Fruit fly (Drosophila melanogaster): Measurements from ENCODE around the gene DopEcR.

The DopEcR gene

dm6 chr3L:4328048-4328447 is 52.1 kb downstream of the DopEcR start:
- TF ChIP-seq Ets96B (tag; optimal IDR thresholded peaks at IDR 0.05) (no peak), Eip78C (GFP tag) (no peak), Smox (GFP tag; optimal IDR thresholded peaks at IDR 0.05) (no peak), CG8119 (GFP tag; IDR thresholded peaks at IDR 0.05) (no peak), CG3919 (GFP tag; optimal IDR thresholded peaks at IDR 0.05) (no peak), Eip93F (GFP tag; optimal IDR thresholded peaks at IDR 0.05) (no peak), dsx (GFP tag; optimal IDR thresholded peaks at IDR 0.05; ENCODE audit: poor library complexity, severe bottlenecking) (no peak), CG11294 (GFP tag; IDR thresholded peaks at IDR 0.05) (no peak), fkh (GFP tag; optimal IDR thresholded peaks at IDR 0.05) (no peak), net (GFP tag; optimal IDR thresholded peaks at IDR 0.05) (no peak), CG8632 (GFP tag; optimal IDR thresholded peaks at IDR 0.05) (no peak), svp (GFP tag) (no peak), topi (GFP tag; optimal IDR thresholded peaks at IDR 0.05) (no peak), CG6792 (GFP tag; optimal IDR thresholded peaks at IDR 0.05) (no peak), lz (GFP tag; optimal IDR thresholded peaks at IDR 0.05) (no peak), OdsH (GFP tag; optimal IDR thresholded peaks at IDR 0.05) (no peak), CG10669 (GFP tag; optimal IDR thresholded peaks at IDR 0.05) (no peak)

- no peak for TF ChIP-seq Smox (GFP tag; optimal IDR thresholded peaks at IDR 0.05)
- no peak for TF ChIP-seq net (GFP tag; optimal IDR thresholded peaks at IDR 0.05)
- TF ChIP-seq Eip75B (GFP tag; optimal IDR thresholded peaks at IDR 0.05): no peak
- no peak for TF ChIP-seq CG11294 (GFP tag; IDR thresholded peaks at IDR 0.05)
- no peak for TF ChIP-seq Sox14 (GFP tag; optimal IDR thresholded peaks at IDR 0.05)
- no peak for TF ChIP-seq ss (GFP tag; optimal IDR thresholded peaks at IDR 0.05)
- no peak for TF ChIP-seq Ets21C (GFP tag; optimal IDR thresholded peaks at IDR 0.05)
- no peak for TF ChIP-seq pdm3 (GFP tag; optimal IDR thresholded peaks at IDR 0.05)
- TF ChIP-seq CG3032 (tag; optimal IDR thresholded peaks at IDR 0.05): no peak
Observed at dm6 chr3L:4322032-4322617, 58.1 kb downstream of the DopEcR start, which contains the start of gene CG15014. Gene CG15014 (minus strand): TSS chr3L:4322259.

dm6 chr3L:4318677-4319580 is 61.3 kb downstream of the DopEcR start, which contains the start of gene PMP34:
Gene PMP34 (plus strand): TSS chr3L:4318755.
- TF ChIP-seq dsx (GFP tag; optimal IDR thresholded peaks at IDR 0.05; ENCODE audit: poor library complexity, severe bottlenecking) (peak; percentile 71), dac (GFP tag; optimal IDR thresholded peaks at IDR 0.05) (no peak), CG15336 (GFP tag; IDR thresholded peaks at IDR 0.05) (0 out of 2 replicates have a peak, but pooled peaks have one; percentile 10), salr (GFP tag; optimal IDR thresholded peaks at IDR 0.05) (no peak), fkh (GFP tag; optimal IDR thresholded peaks at IDR 0.05) (peak; percentile 60)

Data from whole organism, prepupa.